Worm (Caenorhabditis elegans): ENCODE data around the gene C36C9.12.
"Not testable (repeated sequence)": the region's sequence is repeated elsewhere in the genome, so short reads cannot be mapped to it uniquely, and the experiment has no call there.

C36C9.12 gene

ce11 chrX:1689996-1690395 is at the start of gene C36C9.12:
TSS of gene C36C9.12 (minus strand) at chrX:1690096.
- TF ChIP-seq unc-62 (GFP tag; optimal IDR thresholded peaks at IDR 0.05): not testable (repeated sequence)

ce11 chrX:1737606-1738005 is 47.7 kb upstream of the C36C9.12 start, which contains the start of gene F07G6.10:
TSS of gene F07G6.10 (plus strand) at chrX:1737906.
- no peak for TF ChIP-seq unc-62 (GFP tag; optimal IDR thresholded peaks at IDR 0.05)

DNA sequence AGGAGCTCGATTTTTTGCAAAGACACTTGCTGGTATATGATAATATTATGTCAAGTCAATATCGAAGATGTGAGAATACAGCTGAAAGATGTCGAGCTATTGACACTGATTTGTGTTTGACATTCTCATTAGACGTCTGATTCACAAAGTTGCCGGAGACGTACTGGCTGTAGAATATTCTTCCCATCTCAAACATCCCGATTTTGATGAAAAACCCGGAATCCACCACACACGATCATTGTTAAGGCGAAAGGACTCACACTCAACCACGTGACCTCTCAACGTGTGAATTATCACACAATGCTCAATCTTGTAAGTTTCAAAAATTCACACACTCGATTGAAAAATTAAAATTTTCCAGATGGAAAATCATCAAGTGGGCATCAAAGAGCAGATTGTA is 46.0 kb upstream of the C36C9.12 start, which contains the start of gene F07G6.12:
TSS of gene F07G6.12 (plus strand) at position 301 of the 400 bp plus-strand sequence.
- TF ChIP-seq unc-62 (GFP tag; optimal IDR thresholded peaks at IDR 0.05): no peak

DNA sequence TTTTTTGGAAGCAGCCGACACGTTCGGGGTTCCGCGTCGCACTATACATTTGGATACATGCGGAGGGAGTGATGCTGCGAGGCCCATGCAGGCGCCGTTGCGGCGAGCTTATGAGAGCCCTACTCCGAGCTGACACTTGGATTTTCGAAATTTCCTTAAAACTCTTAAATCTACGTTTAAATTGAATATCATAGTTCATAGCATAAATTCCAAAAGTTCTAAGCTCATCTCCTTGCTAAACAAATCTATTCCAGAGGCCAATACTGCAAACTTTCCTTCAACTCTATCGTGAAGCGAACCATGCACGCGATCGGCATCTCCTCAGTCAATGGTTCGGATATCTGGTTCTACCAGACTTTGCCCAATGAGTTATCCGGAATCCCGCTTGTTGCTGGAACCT is 39.7 kb upstream of the C36C9.12 start, which contains the start of gene dgn-3:
TSS of gene dgn-3 (plus strand) at position 301 of the 400 bp plus-strand sequence.
- no peak for TF ChIP-seq unc-62 (GFP tag; optimal IDR thresholded peaks at IDR 0.05)

- TF ChIP-seq unc-62 (GFP tag; optimal IDR thresholded peaks at IDR 0.05): no peak
Measured at ce11 chrX:1727056-1727455, 37.2 kb upstream of the C36C9.12 start, which contains the start of gene F07G6.2. TSS of gene F07G6.2 (plus strand) at chrX:1727356.

DNA sequence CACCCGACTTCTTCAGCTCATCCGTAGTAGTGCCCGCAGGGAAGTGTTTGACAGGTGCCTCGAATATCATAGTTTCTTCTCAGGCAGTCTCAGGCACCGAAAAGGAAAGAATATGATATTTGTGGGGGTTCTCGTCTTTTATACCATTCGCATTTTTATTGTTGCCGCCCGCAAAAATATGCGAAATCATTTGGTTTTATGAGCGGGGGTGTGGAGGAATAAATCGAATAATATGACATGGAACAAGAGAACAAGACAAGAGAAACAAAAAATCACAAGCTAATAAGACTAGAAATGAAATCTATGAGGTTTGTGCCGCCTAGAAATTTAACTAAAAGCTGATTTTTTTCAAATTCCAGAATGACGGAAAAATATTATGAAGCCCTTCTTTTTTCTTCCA is 30.5 kb upstream of the C36C9.12 start, which contains the start of gene F07G6.8:
TSS of gene F07G6.8 (minus strand) at position 101 of the 400 bp plus-strand sequence.
- no peak for TF ChIP-seq unc-62 (GFP tag; optimal IDR thresholded peaks at IDR 0.05)

DNA sequence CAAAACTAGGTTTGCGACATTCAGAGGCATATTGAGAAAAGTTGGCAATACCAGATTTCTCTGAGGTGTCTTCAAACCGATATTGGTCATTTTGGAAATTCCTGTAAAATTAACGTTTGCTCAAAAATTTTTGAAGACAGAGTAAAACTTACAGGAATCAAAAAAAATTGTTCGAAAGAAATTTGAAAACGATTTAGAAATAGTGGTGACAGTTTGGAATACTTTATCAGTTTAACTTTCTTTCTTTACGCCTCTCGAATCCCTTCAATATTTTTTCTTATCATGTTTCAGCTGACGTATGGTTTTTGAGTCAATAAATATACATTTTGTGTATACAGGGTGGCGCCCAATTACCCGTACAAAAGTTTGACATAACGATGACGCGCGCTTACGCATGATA is 28.6 kb upstream of the C36C9.12 start, which contains the start of gene fbxa-53:
TSS of gene fbxa-53 (minus strand) at position 101 of the 400 bp plus-strand sequence.
- TF ChIP-seq unc-62 (GFP tag; optimal IDR thresholded peaks at IDR 0.05): no peak

ce11 chrX:1712538-1712937 is 22.6 kb upstream of the C36C9.12 start, which contains the start of gene fbxa-52:
TSS of gene fbxa-52 (minus strand) at chrX:1712638.
- no peak for TF ChIP-seq unc-62 (GFP tag; optimal IDR thresholded peaks at IDR 0.05)

DNA sequence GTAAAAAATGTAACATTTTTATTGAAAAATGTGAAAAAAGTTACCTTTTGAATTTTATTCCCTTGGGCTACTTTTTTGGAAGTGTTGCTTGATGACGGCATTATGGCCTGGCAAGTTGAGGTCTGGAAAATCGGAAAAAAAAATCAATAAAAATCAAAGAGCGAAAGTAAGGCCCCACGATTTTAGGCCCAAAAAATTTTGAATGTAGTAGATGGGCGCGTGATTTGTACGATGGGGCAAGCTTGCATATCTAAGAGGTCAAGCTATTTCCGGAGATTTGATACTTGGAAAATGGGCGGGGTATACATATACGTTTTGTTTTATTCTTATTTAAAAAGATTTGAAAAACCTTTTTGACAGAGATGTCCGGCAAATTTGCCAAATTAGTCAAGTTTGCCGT is 16.6 kb upstream of the C36C9.12 start, which contains the start of gene F07G6.5:
TSS of gene F07G6.5 (minus strand) at position 101 of the 400 bp plus-strand sequence.
- TF ChIP-seq unc-62 (GFP tag; optimal IDR thresholded peaks at IDR 0.05): no peak

DNA sequence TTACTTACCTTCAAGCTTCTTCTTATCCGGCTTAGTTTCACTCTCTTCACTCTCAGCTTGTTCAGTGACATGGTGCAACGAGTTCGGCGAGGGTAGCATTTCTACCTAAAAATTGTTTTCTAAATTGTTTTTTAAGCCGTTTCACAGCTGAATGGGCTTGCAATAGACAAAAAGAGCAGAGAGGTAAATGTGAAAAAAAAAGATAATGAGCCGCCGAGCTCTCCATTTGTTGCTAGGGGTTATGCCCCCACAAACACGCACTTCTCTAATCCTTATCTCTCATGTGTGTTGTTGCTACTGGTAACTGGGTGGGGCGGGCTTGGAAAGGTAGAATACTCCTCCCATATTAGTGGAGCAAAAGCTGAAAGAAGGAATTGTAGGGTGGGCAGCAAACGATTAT is 13.9 kb upstream of the C36C9.12 start, which contains the start of gene C36C9.5:
TSS of gene C36C9.5 (minus strand) at position 101 of the 400 bp plus-strand sequence.
- TF ChIP-seq unc-62 (GFP tag; optimal IDR thresholded peaks at IDR 0.05): no peak

ce11 chrX:1703049-1703448 is 13.2 kb upstream of the C36C9.12 start:
- no peak for TF ChIP-seq unc-62 (GFP tag; optimal IDR thresholded peaks at IDR 0.05)

ce11 chrX:1698476-1698875 is 8.6 kb upstream of the C36C9.12 start:
- no peak for TF ChIP-seq unc-62 (GFP tag; optimal IDR thresholded peaks at IDR 0.05)

DNA sequence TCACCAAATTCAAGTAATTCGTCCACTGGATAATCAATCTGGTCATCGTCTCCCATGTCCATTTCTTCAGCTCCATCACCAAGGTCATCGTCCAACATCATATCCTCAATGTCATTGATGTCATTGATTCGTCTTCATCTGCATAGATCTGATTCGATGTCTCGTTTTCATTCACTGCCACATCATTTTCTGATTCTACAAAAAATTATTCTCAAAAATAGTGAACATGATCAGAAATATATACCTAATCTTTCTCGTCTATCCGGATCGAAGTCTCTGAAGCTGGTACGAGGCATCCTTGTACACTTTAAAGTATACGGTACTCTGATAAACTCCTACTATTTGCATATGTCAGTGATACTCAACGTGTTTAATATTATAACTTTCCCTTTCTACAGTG is 7.0 kb upstream of the C36C9.12 start, which contains the start of gene C36C9.4:
TSS of gene C36C9.4 (minus strand) at position 101 of the 400 bp plus-strand sequence.
- TF ChIP-seq unc-62 (GFP tag; optimal IDR thresholded peaks at IDR 0.05): not testable (repeated sequence)

DNA sequence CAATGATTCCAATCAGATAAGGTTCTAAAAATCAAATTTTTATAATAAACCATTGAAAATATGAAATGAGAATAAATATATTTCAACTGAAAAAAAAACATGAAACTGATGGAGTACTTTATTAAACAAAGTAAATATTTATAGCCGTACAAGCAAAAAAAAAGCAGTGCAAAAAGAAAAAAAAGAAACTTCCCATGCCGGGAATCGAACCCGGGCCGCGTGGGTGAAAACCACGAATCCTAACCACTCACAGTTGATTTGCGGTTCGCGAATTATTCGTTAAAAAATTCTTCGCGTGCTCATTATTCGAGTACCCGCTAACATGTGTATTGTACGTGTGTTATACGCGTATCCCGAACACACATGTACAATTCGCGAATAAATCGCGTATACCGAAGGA is 998 bp upstream of the C36C9.12 start, which contains the start of gene C36C9.6:
TSS of gene C36C9.6 (minus strand) at position 101 of the 400 bp plus-strand sequence.
- not testable (repeated sequence) for TF ChIP-seq unc-62 (GFP tag; optimal IDR thresholded peaks at IDR 0.05)

DNA sequence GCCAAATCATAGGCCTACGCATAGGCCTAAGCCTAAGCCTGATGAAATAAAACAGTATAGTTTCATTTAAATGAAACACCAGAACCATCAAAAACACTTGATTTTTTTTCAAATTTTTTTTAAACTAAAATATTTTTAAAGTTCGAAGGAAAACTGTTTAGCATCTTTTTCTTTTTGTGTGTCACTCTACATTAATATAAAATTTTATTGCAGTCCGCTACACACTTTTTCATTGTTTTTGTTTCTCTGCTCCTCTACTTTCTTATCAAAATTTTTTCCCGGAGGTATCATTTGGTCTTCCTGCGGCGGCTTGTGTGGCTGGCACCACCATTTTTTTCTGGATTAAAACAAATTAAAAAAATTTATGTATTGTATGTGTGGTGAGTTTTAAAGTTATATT is 2.8 kb downstream of the C36C9.12 start, which contains the start of gene C36C9.11:
TSS of gene C36C9.11 (plus strand) at position 301 of the 400 bp plus-strand sequence.
- TF ChIP-seq unc-62 (GFP tag; optimal IDR thresholded peaks at IDR 0.05): not testable (repeated sequence)

DNA sequence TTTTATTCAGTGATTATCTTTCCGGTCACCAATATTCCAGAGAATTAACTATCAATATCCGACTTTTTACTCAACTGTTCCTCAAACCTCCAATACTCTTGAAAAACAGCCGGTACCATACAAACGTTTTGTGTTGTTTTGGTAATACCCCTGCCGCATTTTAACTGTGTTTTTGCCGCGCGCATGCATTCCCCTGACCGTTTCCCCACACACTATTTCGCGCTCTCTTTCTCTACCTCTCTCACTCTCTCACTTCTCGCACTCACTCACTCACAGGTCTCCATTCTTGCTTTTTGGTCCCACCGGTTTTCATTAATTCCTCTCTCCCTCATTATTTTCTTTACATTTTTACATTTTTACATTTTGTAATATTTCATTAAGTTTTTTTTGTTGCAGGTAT is 7.3 kb downstream of the C36C9.12 start, which contains the start of gene meg-4:
TSS of gene meg-4 (plus strand) at position 397 of the 400 bp plus-strand sequence.
- TF ChIP-seq unc-62 (GFP tag; optimal IDR thresholded peaks at IDR 0.05): no peak

- TF ChIP-seq unc-62 (GFP tag; optimal IDR thresholded peaks at IDR 0.05): no peak
Measured at ce11 chrX:1678021-1678420, 11.9 kb downstream of the C36C9.12 start, which contains the start of gene fbxa-170. TSS of gene fbxa-170 (minus strand) at chrX:1678121.

Data from whole organism, dauer.